Fruit fly (Drosophila melanogaster): ENCODE results near the gene CG42446.

Gene CG42446

dm6 chr3R:16350400-16350799 lies 9.5 kb downstream of the CG42446 start:
- TF ChIP-seq CG10348 (GFP tag; IDR thresholded peaks at IDR 0.05), result no peak
- no peak for TF ChIP-seq CG8301 (tag; optimal IDR thresholded peaks at IDR 0.05)
- TF ChIP-seq CG8159 (tag; optimal IDR thresholded peaks at IDR 0.05), result no peak
- TF ChIP-seq CG34367 (tag; optimal IDR thresholded peaks at IDR 0.05), result no peak
- TF ChIP-seq D1 (tag; optimal IDR thresholded peaks at IDR 0.05), result no peak
- no peak for TF ChIP-seq CG12605 (GFP tag; IDR thresholded peaks at IDR 0.05)
- no peak for TF ChIP-seq Pif1A (GFP tag; optimal IDR thresholded peaks at IDR 0.05)
- TF ChIP-seq CG32121 (GFP tag; IDR thresholded peaks at IDR 0.05), result no peak
- TF ChIP-seq CG15710 (tag; optimal IDR thresholded peaks at IDR 0.05), result no peak
- no peak for TF ChIP-seq EcR (GFP tag; optimal IDR thresholded peaks at IDR 0.05)
- TF ChIP-seq gl (tag; optimal IDR thresholded peaks at IDR 0.05), result no peak
- TF ChIP-seq CG9948 (tag; optimal IDR thresholded peaks at IDR 0.05), result no peak
- no peak for TF ChIP-seq Snoo (tag; optimal IDR thresholded peaks at IDR 0.05)

DNA sequence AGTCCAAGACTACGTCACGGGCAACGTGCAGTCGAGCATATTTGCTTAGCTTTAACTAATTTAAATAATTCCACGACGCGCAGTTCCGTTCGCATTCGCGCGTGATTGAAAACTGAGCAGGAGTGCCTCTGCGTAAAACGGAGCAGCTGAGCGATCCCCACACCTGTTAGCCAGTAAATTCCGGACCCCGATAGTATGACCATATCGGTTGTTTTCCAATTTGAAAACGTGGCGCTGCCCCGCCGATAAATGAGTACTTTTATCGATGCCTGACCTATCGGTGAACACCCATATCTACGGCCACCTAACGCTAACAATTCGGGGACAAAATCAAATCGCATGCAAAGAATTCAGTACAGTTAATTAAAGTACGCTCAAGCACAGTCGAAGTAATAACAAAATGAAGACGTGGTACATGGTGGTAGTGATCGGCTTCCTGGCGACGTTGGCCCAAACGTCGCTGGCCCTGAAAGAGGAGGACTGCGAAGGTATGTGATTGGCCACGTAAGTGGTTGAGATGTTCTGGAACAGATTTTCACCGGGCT lies 10.7 kb downstream of the CG42446 start, which contains the start of the genes CG14879 and Manf:
CG14879 (minus strand) TSS at position 116 of the 545 bp plus-strand sequence.
Manf (plus strand) TSS at position 294 of the 545 bp plus-strand sequence.
- TF ChIP-seq Ets98B (GFP tag; IDR thresholded peaks at IDR 0.05) (0 out of 2 replicates have a peak, but pooled peaks have one; percentile 6), CG4496 (GFP tag; IDR thresholded peaks at IDR 0.05) (peak; percentile 24; the same call in 1 of the 3 replicates), CG8159 (tag; optimal IDR thresholded peaks at IDR 0.05) (no peak), D1 (tag; optimal IDR thresholded peaks at IDR 0.05) (no peak)

dm6 chr3R:16348289-16348688 lies 11.6 kb downstream of the CG42446 start:
- TF ChIP-seq CG14655 (GFP tag; optimal IDR thresholded peaks at IDR 0.05) (no peak), CG4496 (GFP tag; IDR thresholded peaks at IDR 0.05) (no peak), CG17806 (tag; optimal IDR thresholded peaks at IDR 0.05) (no peak), CG15710 (tag; optimal IDR thresholded peaks at IDR 0.05) (no peak), CG10348 (GFP tag; IDR thresholded peaks at IDR 0.05) (no peak), fd96Ca (GFP tag; IDR thresholded peaks at IDR 0.05) (no peak), Pif1B (GFP tag; optimal IDR thresholded peaks at IDR 0.05) (no peak), rn (GFP tag; IDR thresholded peaks at IDR 0.05) (no peak), CG34367 (tag; optimal IDR thresholded peaks at IDR 0.05) (no peak), Pif1A (GFP tag; optimal IDR thresholded peaks at IDR 0.05) (no peak)

- TF ChIP-seq Ets98B (GFP tag; IDR thresholded peaks at IDR 0.05) (no peak), gl (tag; optimal IDR thresholded peaks at IDR 0.05) (no peak), rn (GFP tag; IDR thresholded peaks at IDR 0.05) (no peak), fd96Ca (GFP tag; IDR thresholded peaks at IDR 0.05) (no peak), CG17806 (tag; optimal IDR thresholded peaks at IDR 0.05) (no peak), Pif1A (GFP tag; optimal IDR thresholded peaks at IDR 0.05) (no peak), CG9948 (tag; optimal IDR thresholded peaks at IDR 0.05) (no peak), D1 (tag; optimal IDR thresholded peaks at IDR 0.05) (no peak), Pif1B (GFP tag; optimal IDR thresholded peaks at IDR 0.05) (no peak), CG32121 (GFP tag; IDR thresholded peaks at IDR 0.05) (no peak), CG15710 (tag; optimal IDR thresholded peaks at IDR 0.05) (no peak), CG8159 (tag; optimal IDR thresholded peaks at IDR 0.05) (no peak), CG10348 (GFP tag; IDR thresholded peaks at IDR 0.05) (no peak), EcR (GFP tag; optimal IDR thresholded peaks at IDR 0.05) (no peak), CG4496 (GFP tag; IDR thresholded peaks at IDR 0.05) (no peak), Snoo (tag; optimal IDR thresholded peaks at IDR 0.05) (no peak), CG8301 (tag; optimal IDR thresholded peaks at IDR 0.05) (no peak), CG12605 (GFP tag; IDR thresholded peaks at IDR 0.05) (no peak), CG14655 (GFP tag; optimal IDR thresholded peaks at IDR 0.05) (no peak)
These were observed 12.2 kb downstream of the CG42446 start for dm6 chr3R:16347626-16348264.

DNA sequence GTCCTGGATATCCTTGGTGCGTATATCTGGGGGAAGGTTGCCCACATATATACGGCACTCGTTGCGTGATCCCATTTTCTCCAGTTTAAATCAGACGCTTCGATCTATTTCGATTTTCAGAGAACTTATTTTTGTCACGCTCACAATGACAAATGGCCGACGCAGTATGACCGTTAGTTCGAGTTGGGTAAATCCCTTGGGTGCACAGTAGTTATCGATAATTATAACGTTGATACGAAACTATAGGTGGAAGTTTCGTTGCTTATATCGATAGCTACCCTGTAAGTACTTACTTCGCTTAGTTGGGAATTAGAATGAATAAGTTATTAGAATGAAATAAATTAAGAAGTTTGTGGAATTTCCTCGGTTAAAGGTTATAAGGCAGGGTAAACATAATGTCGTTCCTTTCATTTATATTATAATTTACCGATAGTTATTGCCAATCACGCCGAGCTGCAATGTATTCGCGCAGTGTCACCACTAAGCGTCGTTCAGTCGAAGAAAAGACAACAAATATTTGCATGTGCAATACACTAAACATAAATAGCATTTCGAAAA lies 18.0 kb downstream of the CG42446 start, which contains the start of the genes SF2 and pad:
SF2 (minus strand) TSS at position 172 of the 558 bp plus-strand sequence.
pad (plus strand) TSS at position 502 of the 558 bp plus-strand sequence.
- TF ChIP-seq Snoo (tag; optimal IDR thresholded peaks at IDR 0.05), result peak; percentile 69
- TF ChIP-seq CG10348 (GFP tag; IDR thresholded peaks at IDR 0.05), result no peak
- peak; percentile 47; the same call in 2 of the 3 replicates for TF ChIP-seq CG4496 (GFP tag; IDR thresholded peaks at IDR 0.05)
- peak; percentile 75 for TF ChIP-seq CG8159 (tag; optimal IDR thresholded peaks at IDR 0.05)
- peak; percentile 29 for TF ChIP-seq CG8301 (tag; optimal IDR thresholded peaks at IDR 0.05)
- TF ChIP-seq Pif1B (GFP tag; optimal IDR thresholded peaks at IDR 0.05), result no peak
- peak; percentile 32 for TF ChIP-seq CG9948 (tag; optimal IDR thresholded peaks at IDR 0.05)
- peak; percentile 57 for TF ChIP-seq CG17806 (tag; optimal IDR thresholded peaks at IDR 0.05)
- TF ChIP-seq CG15710 (tag; optimal IDR thresholded peaks at IDR 0.05), result peak; percentile 69
- 0 out of 2 replicates have a peak, but pooled peaks have one; percentile 14 for TF ChIP-seq CG32121 (GFP tag; IDR thresholded peaks at IDR 0.05)
- no peak for TF ChIP-seq CG12605 (GFP tag; IDR thresholded peaks at IDR 0.05)
- peak; percentile 35 for TF ChIP-seq CG34367 (tag; optimal IDR thresholded peaks at IDR 0.05)
- TF ChIP-seq fd96Ca (GFP tag; IDR thresholded peaks at IDR 0.05), result no peak
- peak; percentile 42; the same call in 1 of the 2 replicates for TF ChIP-seq Ets98B (GFP tag; IDR thresholded peaks at IDR 0.05)

DNA sequence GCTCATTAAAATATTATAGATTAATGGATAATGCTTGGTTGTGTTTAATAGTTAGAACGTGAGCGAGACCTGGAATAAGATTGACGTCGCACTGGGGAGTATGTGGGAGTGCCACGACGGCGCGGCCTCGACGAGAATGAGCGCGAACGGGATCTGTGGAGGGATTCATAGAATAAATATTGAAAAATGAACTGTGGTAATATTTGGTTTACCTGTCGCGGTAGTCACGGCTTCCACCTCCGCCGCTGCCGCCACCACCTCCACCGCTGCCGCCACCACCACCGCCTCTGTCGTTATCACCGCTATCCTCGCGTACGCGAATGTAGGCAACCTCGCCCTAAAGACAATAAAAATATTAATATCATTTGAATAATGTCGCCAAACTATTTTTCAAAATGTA lies 19.3 kb downstream of the CG42446 start:
- TF ChIP-seq rn (GFP tag; IDR thresholded peaks at IDR 0.05), result no peak
- peak; percentile 51 for TF ChIP-seq gl (tag; optimal IDR thresholded peaks at IDR 0.05)
- TF ChIP-seq CG9948 (tag; optimal IDR thresholded peaks at IDR 0.05), result no peak
- TF ChIP-seq CG8301 (tag; optimal IDR thresholded peaks at IDR 0.05), result no peak
- TF ChIP-seq CG10348 (GFP tag; IDR thresholded peaks at IDR 0.05), result no peak
- TF ChIP-seq Pif1A (GFP tag; optimal IDR thresholded peaks at IDR 0.05), result no peak
- no peak for TF ChIP-seq Pif1B (GFP tag; optimal IDR thresholded peaks at IDR 0.05)
- TF ChIP-seq Snoo (tag; optimal IDR thresholded peaks at IDR 0.05), result no peak
- no peak for TF ChIP-seq CG8159 (tag; optimal IDR thresholded peaks at IDR 0.05)
- 0 out of 3 replicates have a peak, but pooled peaks have one; percentile 44 for TF ChIP-seq CG4496 (GFP tag; IDR thresholded peaks at IDR 0.05)
- TF ChIP-seq CG13204 (GFP tag; optimal IDR thresholded peaks at IDR 0.05), result peak; percentile 30
- TF ChIP-seq fd96Ca (GFP tag; IDR thresholded peaks at IDR 0.05), result no peak
- TF ChIP-seq CG32121 (GFP tag; IDR thresholded peaks at IDR 0.05), result peak; percentile 20; the same call in 1 of the 2 replicates
- peak; percentile 4 for TF ChIP-seq CG15710 (tag; optimal IDR thresholded peaks at IDR 0.05)
- no peak for TF ChIP-seq CG17806 (tag; optimal IDR thresholded peaks at IDR 0.05)
- no peak for TF ChIP-seq D1 (tag; optimal IDR thresholded peaks at IDR 0.05)
- TF ChIP-seq Ets98B (GFP tag; IDR thresholded peaks at IDR 0.05), result peak; percentile 17; the same call in 1 of the 2 replicates
- no peak for TF ChIP-seq CG34367 (tag; optimal IDR thresholded peaks at IDR 0.05)
- TF ChIP-seq EcR (GFP tag; optimal IDR thresholded peaks at IDR 0.05), result no peak
- TF ChIP-seq CG14655 (GFP tag; optimal IDR thresholded peaks at IDR 0.05), result no peak

Data from whole organism, pupa.